Fruit fly (Drosophila melanogaster) whole organism, wandering third instar larva: ENCODE results near the gene CG1113.

Experiments used
- Abd-B ChIP-seq: fragments of >200 bp; optimal IDR thresholded peaks from 2 replicates; lab custom pipeline; 2017; ENCODE audit warnings: missing biosample characterization, missing genetic modification characterization
- CG32264 ChIP-seq: fragments of 200-800 bp; sonication (Bioruptor generic); optimal IDR thresholded peaks from 2 replicates; lab custom pipeline; 2016; ENCODE audit warnings: missing biosample characterization, missing genetic modification characterization
- CG9705 ChIP-seq: fragments of 200-800 bp; sonication (Bioruptor generic); optimal IDR thresholded peaks from 2 replicates; lab custom pipeline; 2018; ENCODE audit warnings: missing biosample characterization, mild to moderate bottlenecking, missing genetic modification characterization
- CrebA ChIP-seq: fragments of 200-800 bp; sonication (Bioruptor generic); optimal IDR thresholded peaks from 2 replicates; lab custom pipeline; 2016; ENCODE audit warnings: missing biosample characterization, mild to moderate bottlenecking, missing genetic modification characterization, borderline replicate concordance
- Dfd ChIP-seq: fragments of >200 bp; optimal IDR thresholded peaks from 2 replicates; lab custom pipeline; 2017; ENCODE audit warnings: missing biosample characterization, missing genetic modification characterization
- Dif ChIP-seq: fragments of 200-275, 200-300 bp; sonication (Bioruptor generic); optimal IDR thresholded peaks from 2 replicates; lab custom pipeline; 2018; ENCODE audit warnings: missing biosample characterization, missing genetic modification characterization; ENCODE audit not compliant: partially characterized antibody
- GATAd ChIP-seq: sonication (Bioruptor generic); optimal IDR thresholded peaks from 2 replicates; lab custom pipeline; 2016; ENCODE audit warnings: missing biosample characterization, missing genetic modification characterization
- HLH106 ChIP-seq: fragments of 200-800 bp; optimal IDR thresholded peaks from 3 replicates; lab custom pipeline; 2019; ENCODE audit warnings: missing biosample characterization, mild to moderate bottlenecking, missing genetic modification characterization, moderate library complexity
- Hnf4 ChIP-seq: fragments of 200-800 bp; sonication (Bioruptor generic); optimal IDR thresholded peaks from 2 replicates; lab custom pipeline; 2016; ENCODE audit warnings: missing biosample characterization, mild to moderate bottlenecking, missing genetic modification characterization
- Hr78 ChIP-seq: fragments of >200 bp; optimal IDR thresholded peaks from 2 replicates; lab custom pipeline; 2017; ENCODE audit warnings: missing biosample characterization, missing genetic modification characterization
- Hr83 ChIP-seq: fragments of 200-300 bp; sonication (Bioruptor generic); optimal IDR thresholded peaks from 2 replicates; lab custom pipeline; 2016; ENCODE audit warnings: missing biosample characterization, mild to moderate bottlenecking, missing genetic modification characterization, moderate library complexity; ENCODE audit not compliant: poor library complexity, severe bottlenecking
- Jra ChIP-seq: sonication (Bioruptor generic); optimal IDR thresholded peaks from 2 replicates; lab custom pipeline; 2016; ENCODE audit warnings: missing biosample characterization, missing genetic modification characterization
- Mio ChIP-seq: sonication (Bioruptor generic); optimal IDR thresholded peaks from 2 replicates; lab custom pipeline; 2016; ENCODE audit warnings: missing biosample characterization, missing genetic modification characterization
- N ChIP-seq: fragments of >200 bp; optimal IDR thresholded peaks from 2 replicates; lab custom pipeline; 2018; ENCODE audit warnings: missing biosample characterization, missing external identifiers, missing genetic modification characterization
- OdsH ChIP-seq: fragments of 200-800 bp; sonication (Bioruptor generic); optimal IDR thresholded peaks from 2 replicates; lab custom pipeline; 2016; ENCODE audit warnings: missing biosample characterization, mild to moderate bottlenecking, missing genetic modification characterization
- Rel ChIP-seq, 2 experiments: fragments of 200-800 bp; sonication (Bioruptor generic) in 1 of 2; optimal IDR thresholded peaks; 2 replicates in 1 of 2; 3 replicates in 1 of 2; lab custom pipeline; 2016 to 2019; ENCODE audit warnings: mild to moderate bottlenecking in 2 of 2, missing biosample characterization in 2 of 2, missing genetic modification characterization in 2 of 2, moderate library complexity in 1 of 2
- Sp1 ChIP-seq: fragments of 200-800 bp; sonication (Bioruptor generic); optimal IDR thresholded peaks from 3 replicates; lab custom pipeline; 2019; ENCODE audit warnings: missing biosample characterization, mild to moderate bottlenecking, missing genetic modification characterization, moderate library complexity
- Vsx2 ChIP-seq: fragments of 200-300, 225-300 bp; sonication (Bioruptor generic); optimal IDR thresholded peaks from 2 replicates; lab custom pipeline; 2018; ENCODE audit warnings: missing biosample characterization, missing genetic modification characterization; ENCODE audit not compliant: partially characterized antibody
- br ChIP-seq: fragments of 200-800 bp; sonication (Bioruptor generic); optimal IDR thresholded peaks from 2 replicates; lab custom pipeline; 2016; ENCODE audit warnings: missing biosample characterization, missing genetic modification characterization
- brk ChIP-seq: fragments of 200-800 bp; sonication (Bioruptor generic); optimal IDR thresholded peaks from 2 replicates; lab custom pipeline; 2016; ENCODE audit warnings: missing biosample characterization, mild to moderate bottlenecking, missing genetic modification characterization
- dl ChIP-seq, 2 experiments: fragments of 175-275, 200-275 bp in 1 of 2; fragments of 200-275 bp in 1 of 2; sonication (Bioruptor generic); optimal IDR thresholded peaks; lab custom pipeline; 2018; ENCODE audit warnings: mild to moderate bottlenecking in 2 of 2, missing biosample characterization in 2 of 2, missing genetic modification characterization in 2 of 2, moderate library complexity in 2 of 2; ENCODE audit not compliant: partially characterized antibody in 2 of 2, insufficient read depth in 1 of 2
- dmrt93B ChIP-seq: fragments of 200-800 bp; sonication (Bioruptor generic); optimal IDR thresholded peaks from 2 replicates; lab custom pipeline; 2018; ENCODE audit warnings: missing biosample characterization, mild to moderate bottlenecking, missing genetic modification characterization
- dsf ChIP-seq: sonication (Bioruptor generic); optimal IDR thresholded peaks from 2 replicates; lab custom pipeline; 2016; ENCODE audit warnings: missing biosample characterization, missing genetic modification characterization, borderline replicate concordance
- ey ChIP-seq: fragments of 200-800 bp; sonication (Bioruptor generic); optimal IDR thresholded peaks from 2 replicates; lab custom pipeline; 2016; ENCODE audit warnings: missing biosample characterization, missing genetic modification characterization
- foxo ChIP-seq, 2 experiments: fragments of 200-800 bp; sonication (Bioruptor generic); optimal IDR thresholded peaks; 2 replicates in 1 of 2; 3 replicates in 1 of 2; lab custom pipeline; 2016 to 2017; ENCODE audit warnings: missing biosample characterization in 2 of 2, missing genetic modification characterization in 2 of 2
- fru ChIP-seq: fragments of 200-800 bp; sonication (Bioruptor generic); optimal IDR thresholded peaks from 3 replicates; lab custom pipeline; 2016; ENCODE audit warnings: missing biosample characterization, mild to moderate bottlenecking, missing genetic modification characterization
- h ChIP-seq: fragments of 200-800 bp; sonication (Bioruptor generic); optimal IDR thresholded peaks from 3 replicates; lab custom pipeline; 2016; ENCODE audit warnings: missing biosample characterization, mild to moderate bottlenecking, missing genetic modification characterization
- jim ChIP-seq: fragments of 175-275, 200-325 bp; sonication (Bioruptor generic); optimal IDR thresholded peaks from 2 replicates; lab custom pipeline; 2016; ENCODE audit warnings: missing biosample characterization, mild to moderate bottlenecking, missing genetic modification characterization
- lola ChIP-seq: fragments of >200 bp; optimal IDR thresholded peaks from 2 replicates; lab custom pipeline; 2017; ENCODE audit warnings: missing biosample characterization, missing genetic modification characterization
- psq ChIP-seq: fragments of 200-800 bp; sonication (Bioruptor generic); optimal IDR thresholded peaks from 3 replicates; lab custom pipeline; 2017; ENCODE audit warnings: missing biosample characterization, mild to moderate bottlenecking, missing genetic modification characterization, moderate library complexity
- rgr ChIP-seq: fragments of 200-800 bp; sonication (Bioruptor generic); optimal IDR thresholded peaks from 3 replicates; lab custom pipeline; 2016; ENCODE audit warnings: missing biosample characterization, mild to moderate bottlenecking, missing genetic modification characterization
- sage ChIP-seq: fragments of 200-800 bp; sonication (Bioruptor generic); optimal IDR thresholded peaks from 2 replicates; lab custom pipeline; 2016; ENCODE audit warnings: missing biosample characterization, mild to moderate bottlenecking, missing genetic modification characterization
- sv ChIP-seq: fragments of 200-800 bp; sonication (Bioruptor generic); optimal IDR thresholded peaks from 3 replicates; lab custom pipeline; 2016; ENCODE audit warnings: missing biosample characterization, missing genetic modification characterization
- tai ChIP-seq: sonication (Bioruptor generic); optimal IDR thresholded peaks from 2 replicates; lab custom pipeline; 2016; ENCODE audit warnings: missing biosample characterization, missing genetic modification characterization
- usp ChIP-seq: fragments of >200 bp; optimal IDR thresholded peaks from 2 replicates; lab custom pipeline; 2017; ENCODE audit warnings: missing biosample characterization, missing genetic modification characterization
- woc ChIP-seq: sonication (Bioruptor generic); optimal IDR thresholded peaks from 2 replicates; lab custom pipeline; 2016; ENCODE audit warnings: missing biosample characterization, mild to moderate bottlenecking, missing genetic modification characterization

CG1113 gene

DNA sequence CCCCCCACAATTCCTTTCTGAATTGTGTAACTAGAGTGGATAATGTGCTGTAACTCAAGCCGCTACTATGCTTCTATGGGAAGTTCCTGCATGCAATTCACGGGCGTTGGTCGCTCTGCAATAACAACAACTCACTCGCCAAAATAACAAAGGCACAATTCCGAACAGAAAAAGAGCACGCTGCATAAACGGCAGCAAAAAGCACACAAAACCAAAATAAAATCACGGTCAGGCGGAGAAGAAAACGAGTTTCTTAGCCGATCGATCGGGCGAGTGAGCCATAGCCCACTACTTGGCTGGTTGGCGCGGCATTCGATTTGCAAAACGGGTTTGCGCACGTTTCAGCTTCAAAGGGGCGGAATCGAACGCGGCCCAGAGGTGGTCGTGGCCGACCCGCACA lies 39.6 kb upstream of the CG1113 start:
- TF ChIP-seq Dif (GFP tag; lab: Kevin White, UChicago) = peak; percentile 21
- no peak for TF ChIP-seq rgr (GFP tag; lab: Kevin White, UChicago)
- no peak for TF ChIP-seq Hr83
- TF ChIP-seq Hr78 (GFP tag; lab: Kevin White, UChicago) = no peak
- no peak for TF ChIP-seq br (GFP tag; lab: Kevin White, UChicago)
- no peak for TF ChIP-seq Rel (GFP tag; optimal IDR thresholded peaks at IDR 0.05; lab: Kevin White, UChicago)
- peak; percentile 32 for TF ChIP-seq Rel (tag; optimal IDR thresholded peaks at IDR 0.05; lab: Kevin White, UChicago)
- no peak for TF ChIP-seq Dfd
- no peak for TF ChIP-seq Vsx2 (GFP tag; lab: Kevin White, UChicago)
- TF ChIP-seq Hnf4 = no peak
- TF ChIP-seq dl (GFP tag; optimal IDR thresholded peaks at IDR 0.05; lab: Kevin White, UChicago; ENCODE audit: insufficient read depth in 1 of 2, partially characterized antibody in 2 of 2) = no peak
- TF ChIP-seq HLH106 = no peak
- TF ChIP-seq usp (GFP tag; lab: Kevin White, UChicago) = no peak
- no peak for TF ChIP-seq Sp1
- TF ChIP-seq, all 38 proteins: peak for 2

DNA sequence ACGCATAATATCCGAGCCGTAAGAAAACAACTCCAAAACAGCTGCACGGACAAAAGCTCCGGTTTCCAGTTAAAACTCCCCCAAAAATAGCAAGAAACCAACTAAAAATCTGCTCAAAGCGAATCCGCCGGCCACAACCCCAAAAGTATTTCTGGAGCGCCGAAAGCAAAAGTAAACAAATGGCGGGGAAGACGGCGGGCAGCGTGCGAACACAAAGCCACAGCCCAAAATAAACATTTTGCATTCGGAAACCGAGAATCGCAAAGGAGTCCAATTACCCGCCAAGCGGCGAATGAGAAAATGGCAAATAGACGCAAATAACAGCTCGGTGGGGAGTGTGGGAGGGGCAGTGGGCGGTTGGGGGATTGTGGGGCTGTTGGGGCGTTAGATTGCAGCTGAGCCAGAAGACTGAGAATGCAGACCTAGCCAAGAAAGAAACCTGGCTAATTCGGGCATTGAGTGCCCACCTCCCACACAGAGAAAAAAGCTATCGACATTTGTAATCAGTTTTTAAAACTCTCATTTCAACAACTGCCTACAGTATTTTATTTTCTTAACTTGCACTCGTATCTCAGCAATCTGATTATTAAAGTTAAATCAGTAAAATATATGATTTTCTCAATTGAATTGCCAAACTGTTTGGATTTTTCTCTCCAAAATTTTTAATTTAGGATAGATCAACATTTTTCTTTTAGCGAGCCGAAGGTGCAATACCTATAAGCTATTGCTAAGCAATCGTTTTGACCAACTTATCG lies 38.6 kb upstream of the CG1113 start:
- TF ChIP-seq psq (GFP tag; lab: Kevin White, UChicago) = peak; percentile 32
- no peak for TF ChIP-seq HLH106

DNA sequence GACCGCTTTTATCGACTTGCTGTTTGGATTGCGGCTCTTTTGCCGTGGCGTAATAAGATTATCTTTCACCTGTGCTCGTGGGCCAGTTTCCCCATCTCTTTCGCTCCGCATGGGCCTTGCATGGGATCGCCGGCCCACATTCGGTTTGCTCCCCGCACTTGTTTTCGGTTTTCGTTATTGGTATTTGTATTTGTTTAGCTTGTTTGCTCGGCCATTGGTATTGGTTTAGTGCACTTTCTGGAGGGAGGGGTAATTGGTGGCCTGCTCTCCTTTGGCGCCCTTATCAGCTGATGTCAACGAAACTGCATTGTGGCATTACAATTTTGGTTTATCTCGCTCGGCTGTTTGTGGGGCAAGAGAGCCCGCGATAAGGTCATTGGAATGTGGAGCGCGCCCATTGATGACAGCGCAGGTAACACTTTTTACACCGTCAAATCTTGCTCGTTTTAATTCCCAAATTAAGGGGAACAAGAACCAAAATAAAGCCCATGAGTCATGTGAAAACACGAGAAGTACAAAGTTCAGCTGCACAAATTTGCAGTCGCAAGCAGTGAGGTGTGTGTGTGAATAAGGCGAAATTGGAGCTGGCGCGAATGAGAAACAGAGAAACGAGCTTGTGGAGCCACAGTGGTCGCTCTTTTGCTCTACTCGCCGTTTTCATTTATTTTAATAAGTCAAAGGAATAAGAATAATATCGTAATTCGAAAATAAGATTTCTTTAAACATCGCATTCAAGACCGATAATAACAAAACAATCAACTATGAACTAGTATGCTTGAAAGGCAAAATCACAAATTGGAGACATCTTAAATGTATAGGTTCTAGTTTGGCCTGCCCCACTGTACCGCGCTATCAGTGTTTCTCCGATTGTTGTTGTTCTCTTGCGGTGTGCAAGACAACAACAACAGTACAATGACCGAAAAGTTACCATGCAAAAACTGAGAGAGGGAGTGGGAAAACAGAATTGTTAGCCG lies 37.3 kb upstream of the CG1113 start:
- peak; percentile 90 for TF ChIP-seq dsf
- TF ChIP-seq usp (GFP tag; lab: Kevin White, UChicago) = no peak
- TF ChIP-seq lola (GFP tag; lab: Kevin White, UChicago) = no peak
- TF ChIP-seq br (GFP tag; lab: Kevin White, UChicago) = peak; percentile 94
- no peak for TF ChIP-seq CrebA (GFP tag; lab: Kevin White, UChicago)
- peak; percentile 91 for TF ChIP-seq woc (GFP tag; lab: Kevin White, UChicago)
- peak; percentile 89 for TF ChIP-seq Sp1
- TF ChIP-seq Dfd = no peak
- no peak for TF ChIP-seq Dif (GFP tag; lab: Kevin White, UChicago)
- TF ChIP-seq Jra = peak; percentile 93
- peak; percentile 93 for TF ChIP-seq ey
- peak; percentile 26 for TF ChIP-seq Rel (GFP tag; optimal IDR thresholded peaks at IDR 0.05; lab: Kevin White, UChicago)
- peak; percentile 59 for TF ChIP-seq Rel (tag; optimal IDR thresholded peaks at IDR 0.05; lab: Kevin White, UChicago)
- peak; percentile 98 for TF ChIP-seq jim (GFP tag; lab: Kevin White, UChicago)
- TF ChIP-seq Hr83 = peak; percentile 100
- TF ChIP-seq sage (GFP tag; lab: Kevin White, UChicago) = peak; percentile 81
- no peak for TF ChIP-seq tai (GFP tag; lab: Kevin White, UChicago)
- peak; percentile 92 for TF ChIP-seq rgr (GFP tag; lab: Kevin White, UChicago)
- TF ChIP-seq GATAd (GFP tag; lab: Kevin White, UChicago) = no peak
- TF ChIP-seq dl (GFP tag; optimal IDR thresholded peaks at IDR 0.05; lab: Kevin White, UChicago; ENCODE audit: insufficient read depth in 1 of 2, partially characterized antibody in 2 of 2) = no peak
- no peak for TF ChIP-seq brk (GFP tag; lab: Kevin White, UChicago)
- peak; percentile 91 for TF ChIP-seq h (GFP tag; lab: Kevin White, UChicago)
- TF ChIP-seq fru (GFP tag; lab: Kevin White, UChicago) = peak; percentile 92
- peak; percentile 83 for TF ChIP-seq CG32264 (GFP tag; lab: Kevin White, UChicago)
- peak; percentile 76 for TF ChIP-seq CG9705 (GFP tag; lab: Kevin White, UChicago)
- peak; percentile 89 for TF ChIP-seq OdsH (GFP tag; lab: Kevin White, UChicago)
- peak; percentile 92 for TF ChIP-seq HLH106
- no peak for TF ChIP-seq Abd-B (GFP tag; lab: Kevin White, UChicago)
- no peak for TF ChIP-seq N
- no peak for TF ChIP-seq Vsx2 (GFP tag; lab: Kevin White, UChicago)
- TF ChIP-seq Mio (GFP tag; lab: Kevin White, UChicago) = peak; percentile 72
- TF ChIP-seq foxo (GFP tag; optimal IDR thresholded peaks at IDR 0.05; lab: Kevin White, UChicago) = peak; percentile 22 to 93
- peak; percentile 91 for TF ChIP-seq Hnf4
- TF ChIP-seq psq (GFP tag; lab: Kevin White, UChicago) = peak; percentile 89
- TF ChIP-seq dmrt93B (GFP tag; lab: Kevin White, UChicago) = peak; percentile 78
- TF ChIP-seq sv (GFP tag; lab: Kevin White, UChicago) = peak; percentile 88
